Worm (Caenorhabditis elegans) whole organism, L1 larva: ENCODE measurements around the gene mdt-21.
"Not testable (repeated sequence)": the region's sequence is repeated elsewhere in the genome, so short reads cannot be mapped to it uniquely, and the experiment has no call there.

ENCODE experiments used
- C16A3.4 ChIP-seq: fragments of 150-350 bp; optimal IDR thresholded peaks from 2 replicates; lab custom pipeline; 2014; ENCODE audit warnings: missing biosample characterization, missing genetic modification characterization
- F16B12.6 ChIP-seq: fragments of 150-350 bp; optimal IDR thresholded peaks from 2 replicates; lab custom pipeline; 2014; ENCODE audit warnings: missing biosample characterization, missing genetic modification characterization
- Y116A8C.19 ChIP-seq: sonication (generic microtip); optimal IDR thresholded peaks from 2 replicates; lab custom pipeline; 2016; ENCODE audit warnings: missing compliant biosample characterization, missing genetic modification characterization, borderline replicate concordance
- aha-1 ChIP-seq: fragments of 150-350 bp; optimal IDR thresholded peaks from 2 replicates; lab custom pipeline; 2014; ENCODE audit warnings: missing biosample characterization, missing genetic modification characterization
- aly-2 ChIP-seq: fragments of 150-350 bp; optimal IDR thresholded peaks from 2 replicates; lab custom pipeline; 2014; ENCODE audit warnings: missing biosample characterization, missing genetic modification characterization
- ama-1 ChIP-seq: fragments of 150-350 bp; optimal IDR thresholded peaks from 2 replicates; lab custom pipeline; 2014
- blmp-1 ChIP-seq: fragments of 150-350 bp; optimal IDR thresholded peaks from 2 replicates; lab custom pipeline; 2014; ENCODE audit warnings: missing biosample characterization, missing genetic modification characterization
- ceh-8 ChIP-seq: fragments of 200-800 bp; sonication (Bioruptor generic); optimal IDR thresholded peaks from 2 replicates; lab custom pipeline; 2018; ENCODE audit warnings: mild to moderate bottlenecking, missing genetic modification characterization, moderate library complexity, missing compliant biosample characterization
- ceh-82 ChIP-seq, 3 experiments: fragments of 150-350 bp in 1 of 3; sonication (generic microtip) in 2 of 3; optimal IDR thresholded peaks; 2 replicates each; lab custom pipeline; 2014 to 2017; ENCODE audit warnings: missing biosample characterization in 3 of 3, missing genetic modification characterization in 3 of 3
- ceh-88 ChIP-seq: fragments of 200-800 bp; sonication (Bioruptor generic); IDR thresholded peaks from 2 replicates; pipeline ENCODE4 v1.3.6; 2022; ENCODE audit warnings: missing genetic modification characterization, missing compliant biosample characterization
- ceh-90 ChIP-seq: sonication (generic microtip); optimal IDR thresholded peaks from 2 replicates; lab custom pipeline; 2016; ENCODE audit warnings: missing genetic modification characterization, missing compliant biosample characterization
- dpl-1 ChIP-seq, 3 experiments: fragments of 150-350 bp in 2 of 3; sonication (generic microtip) in 1 of 3; optimal IDR thresholded peaks; 2 replicates each; lab custom pipeline; 2014 to 2017; ENCODE audit warnings: missing biosample characterization in 3 of 3, missing genetic modification characterization in 3 of 3, missing genetic modification reagents in 3 of 3
- dsc-1 ChIP-seq: sonication (generic microtip); optimal IDR thresholded peaks from 2 replicates; lab custom pipeline; 2016; ENCODE audit warnings: mild to moderate bottlenecking, missing genetic modification characterization, missing compliant biosample characterization
- efl-3 ChIP-seq: fragments of 200-800 bp; sonication (Bioruptor generic); optimal IDR thresholded peaks from 2 replicates; lab custom pipeline; 2018; ENCODE audit warnings: mild to moderate bottlenecking, missing genetic modification characterization, missing compliant biosample characterization
- egl-27 ChIP-seq, 2 experiments: fragments of 150-350 bp in 1 of 2; sonication (generic microtip); optimal IDR thresholded peaks; 3 replicates each; lab custom pipeline; 2017 to 2018; ENCODE audit warnings: missing biosample characterization in 2 of 2, missing genetic modification characterization in 2 of 2, missing genetic modification reagents in 2 of 2
- elt-3 ChIP-seq, 6 experiments: fragments of 150-350 bp in 1 of 6; sonication (generic microtip); optimal IDR thresholded peaks; 2 replicates each; lab custom pipeline; 2017 to 2018; ENCODE audit warnings: missing biosample characterization in 6 of 6, missing genetic modification characterization in 6 of 6, inconsistent platforms in 1 of 6
- fkh-10 ChIP-seq: sonication (generic microtip); optimal IDR thresholded peaks from 2 replicates; lab custom pipeline; 2017; ENCODE audit warnings: missing biosample characterization, missing genetic modification reagents, missing genetic modification characterization
- fkh-8 ChIP-seq: sonication (generic microtip); optimal IDR thresholded peaks from 2 replicates; lab custom pipeline; 2016; ENCODE audit warnings: mild to moderate bottlenecking, missing genetic modification characterization, missing compliant biosample characterization
- fos-1 ChIP-seq: fragments of 150-350 bp; optimal IDR thresholded peaks from 2 replicates; lab custom pipeline; 2014; ENCODE audit warnings: missing biosample characterization, missing genetic modification characterization
- irx-1 ChIP-seq: sonication (generic microtip); optimal IDR thresholded peaks from 2 replicates; lab custom pipeline; 2016; ENCODE audit warnings: missing genetic modification characterization, missing compliant biosample characterization
- lin-14 ChIP-seq: fragments of 200-800 bp; sonication (Bioruptor generic); optimal IDR thresholded peaks from 2 replicates; lab custom pipeline; 2018; ENCODE audit warnings: mild to moderate bottlenecking, missing genetic modification characterization, moderate library complexity, missing compliant biosample characterization
- lin-15B ChIP-seq: fragments of 150-350 bp; sonication (generic microtip); optimal IDR thresholded peaks from 3 replicates; lab custom pipeline; 2014; ENCODE audit warnings: missing biosample characterization, missing genetic modification characterization
- lin-35 ChIP-seq, 2 experiments: fragments of 150-350 bp; optimal IDR thresholded peaks; 2 replicates each; lab custom pipeline; 2014; ENCODE audit warnings: missing biosample characterization in 2 of 2, missing genetic modification characterization in 2 of 2, missing genetic modification reagents in 2 of 2
- lin-39 ChIP-seq: fragments of 150-350 bp; optimal IDR thresholded peaks from 2 replicates; lab custom pipeline; 2014; ENCODE audit warnings: missing biosample characterization, missing genetic modification reagents, missing genetic modification characterization
- lir-3 ChIP-seq: sonication (generic microtip); optimal IDR thresholded peaks from 2 replicates; lab custom pipeline; 2016; ENCODE audit warnings: mild to moderate bottlenecking, missing genetic modification characterization, moderate library complexity, missing compliant biosample characterization; ENCODE audit not compliant: poor library complexity
- lsy-2 ChIP-seq, 2 experiments: fragments of 150-350 bp; optimal IDR thresholded peaks; 2 replicates each; lab custom pipeline; 2014; ENCODE audit warnings: missing biosample characterization in 2 of 2, missing genetic modification characterization in 2 of 2
- mdl-1 ChIP-seq, 2 experiments: fragments of 150-350 bp; optimal IDR thresholded peaks; 2 replicates each; lab custom pipeline; 2014 to 2017; ENCODE audit warnings: missing biosample characterization in 2 of 2, missing genetic modification characterization in 2 of 2, inconsistent platforms in 1 of 2
- mep-1 ChIP-seq: fragments of 150-350 bp; optimal IDR thresholded peaks from 2 replicates; lab custom pipeline; 2014; ENCODE audit warnings: missing biosample characterization, missing genetic modification characterization
- nhr-19 ChIP-seq: fragments of 200-800 bp; sonication (Bioruptor generic); conservative IDR thresholded peaks from 2 replicates; pipeline ENCODE4 v1.3.6; 2022; ENCODE audit warnings: missing genetic modification characterization, missing compliant biosample characterization
- nhr-20 ChIP-seq: sonication (generic microtip); optimal IDR thresholded peaks from 2 replicates; lab custom pipeline; 2016; ENCODE audit warnings: mild to moderate bottlenecking, missing genetic modification characterization, missing compliant biosample characterization
- nhr-28 ChIP-seq: fragments of 150-350 bp; optimal IDR thresholded peaks from 2 replicates; lab custom pipeline; 2014; ENCODE audit warnings: missing biosample characterization, missing genetic modification characterization
- nhr-47 ChIP-seq: sonication (generic microtip); optimal IDR thresholded peaks from 2 replicates; lab custom pipeline; 2016; ENCODE audit warnings: mild to moderate bottlenecking, missing genetic modification characterization, moderate library complexity, missing compliant biosample characterization
- nhr-71 ChIP-seq: sonication (generic microtip); optimal IDR thresholded peaks from 2 replicates; lab custom pipeline; 2016; ENCODE audit warnings: mild to moderate bottlenecking, missing genetic modification characterization, moderate library complexity, missing compliant biosample characterization
- nhr-76 ChIP-seq: sonication (generic microtip); optimal IDR thresholded peaks from 2 replicates; lab custom pipeline; 2017; ENCODE audit warnings: missing biosample characterization, missing genetic modification characterization
- nhr-85 ChIP-seq: sonication (generic microtip); peaks from one replicate; lab custom pipeline; 2016; ENCODE audit warnings: missing genetic modification characterization, inconsistent platforms, missing compliant biosample characterization
- nhr-90 ChIP-seq: sonication (generic microtip); optimal IDR thresholded peaks from 2 replicates; lab custom pipeline; 2016; ENCODE audit warnings: mild to moderate bottlenecking, missing genetic modification characterization, missing compliant biosample characterization; ENCODE audit not compliant: poor library complexity
- rnt-1 ChIP-seq: sonication (generic microtip); optimal IDR thresholded peaks from 2 replicates; lab custom pipeline; 2016; ENCODE audit warnings: mild to moderate bottlenecking, missing genetic modification characterization, moderate library complexity, missing compliant biosample characterization
- skn-1 ChIP-seq: fragments of 150-350 bp; optimal IDR thresholded peaks from 2 replicates; lab custom pipeline; 2014; ENCODE audit warnings: missing biosample characterization, missing genetic modification characterization
- snpc-4 ChIP-seq: fragments of 150-350 bp; optimal IDR thresholded peaks from 2 replicates; lab custom pipeline; 2014; ENCODE audit warnings: missing biosample characterization, missing genetic modification characterization
- sup-37 ChIP-seq: fragments of 200-800 bp; sonication (Bioruptor generic); optimal IDR thresholded peaks from 2 replicates; lab custom pipeline; 2018; ENCODE audit warnings: mild to moderate bottlenecking, missing genetic modification characterization, missing compliant biosample characterization
- swsn-7 ChIP-seq: sonication (generic microtip); optimal IDR thresholded peaks from 2 replicates; lab custom pipeline; 2016; ENCODE audit warnings: missing genetic modification characterization, missing compliant biosample characterization
- tbx-2 ChIP-seq: sonication (generic microtip); optimal IDR thresholded peaks from 2 replicates; lab custom pipeline; 2016; ENCODE audit warnings: missing genetic modification characterization, missing compliant biosample characterization
- tlp-1 ChIP-seq: fragments of 150-350 bp; optimal IDR thresholded peaks from 2 replicates; lab custom pipeline; 2014; ENCODE audit warnings: missing biosample characterization, missing genetic modification characterization
- unc-30 ChIP-seq: sonication (generic microtip); optimal IDR thresholded peaks from 2 replicates; lab custom pipeline; 2017; ENCODE audit warnings: missing biosample characterization, missing genetic modification characterization
- unc-98 ChIP-seq: fragments of 200-800 bp; sonication (Bioruptor generic); IDR thresholded peaks from 2 replicates; pipeline ENCODE4 v1.3.6; 2022; ENCODE audit warnings: missing genetic modification characterization, missing compliant biosample characterization
- xbp-1 ChIP-seq: sonication (generic microtip); optimal IDR thresholded peaks from 2 replicates; lab custom pipeline; 2016; ENCODE audit warnings: missing genetic modification characterization, missing compliant biosample characterization
- zip-4 ChIP-seq: fragments of 200-800 bp; sonication (Bioruptor generic); optimal IDR thresholded peaks from 2 replicates; lab custom pipeline; 2018; ENCODE audit warnings: mild to moderate bottlenecking, missing genetic modification characterization, moderate library complexity, missing compliant biosample characterization

The mdt-21 gene

ce11 chrIII:11787376-11787775 is 10.0 kb downstream of the mdt-21 start, which contains the start of gene C24H11.1:
TSS of gene C24H11.1 (plus strand) at chrIII:11787676.
- TF ChIP-seq egl-27 (tag; optimal IDR thresholded peaks at IDR 0.05; lab: Kevin White, UChicago); nhr-28 (tag; lab: Kevin White, UChicago); fkh-10 (GFP tag; lab: Kevin White, UChicago): not testable (repeated sequence)

- TF ChIP-seq lir-3 (tag; lab: Kevin White, UChicago) = no peak
- TF ChIP-seq tlp-1 = no peak
- no peak for TF ChIP-seq efl-3 (GFP tag; lab: Kevin White, UChicago)
- TF ChIP-seq ama-1 = no peak
- TF ChIP-seq aha-1 (tag; lab: Kevin White, UChicago) = no peak
- no peak for TF ChIP-seq unc-98 (GFP tag; lab: Robert Waterston, UW)
- TF ChIP-seq lin-35 (GFP tag; optimal IDR thresholded peaks at IDR 0.05; lab: Kevin White, UChicago) = no peak
- no peak for TF ChIP-seq unc-30
- TF ChIP-seq Y116A8C.19 (tag; lab: Kevin White, UChicago) = no peak
- no peak for TF ChIP-seq ceh-90
- TF ChIP-seq lin-15B (tag; lab: Kevin White, UChicago) = no peak
- TF ChIP-seq nhr-19 (GFP tag; lab: Robert Waterston, UW) = no peak
- TF ChIP-seq blmp-1 (tag; lab: Kevin White, UChicago) = no peak
- TF ChIP-seq zip-4 = no peak
- no peak for TF ChIP-seq nhr-47 (tag; lab: Kevin White, UChicago)
- no peak for TF ChIP-seq nhr-85 (tag; lab: Kevin White, UChicago)
- no peak for TF ChIP-seq sup-37 (GFP tag; lab: Kevin White, UChicago)
These were observed 12.1 kb downstream of the mdt-21 start for ce11 chrIII:11789480-11789879.

ce11 chrIII:11792295-11793256 is 15.2 kb downstream of the mdt-21 start, which contains the start of gene C24H11.2:
TSS of gene C24H11.2 (minus strand) at chrIII:11792345.
- peak; percentile 63 for TF ChIP-seq nhr-19 (GFP tag; lab: Robert Waterston, UW)
- TF ChIP-seq elt-3 (tag; optimal IDR thresholded peaks at IDR 0.05; lab: Kevin White, UChicago) = peak in 1 of 6 experiments; percentile 29
- peak; percentile 41 to 47 (median 47) for TF ChIP-seq ceh-82 (tag; optimal IDR thresholded peaks at IDR 0.05; lab: Kevin White, UChicago)
- peak; percentile 40 for TF ChIP-seq skn-1 (tag; lab: Kevin White, UChicago)
- peak; percentile 39 for TF ChIP-seq lir-3 (tag; lab: Kevin White, UChicago)
- peak in 1 of 2 experiments; percentile 48 for TF ChIP-seq mdl-1 (tag; optimal IDR thresholded peaks at IDR 0.05; lab: Kevin White, UChicago)
- peak; percentile 17 for TF ChIP-seq lin-39
- TF ChIP-seq fkh-10 (GFP tag; lab: Kevin White, UChicago) = peak; percentile 0
- peak; percentile 11 for TF ChIP-seq nhr-76 (tag; lab: Kevin White, UChicago)
- TF ChIP-seq nhr-90 = peak; percentile 57
- TF ChIP-seq dsc-1 (tag; lab: Kevin White, UChicago) = peak; percentile 63
- peak; percentile 52 to 76 for TF ChIP-seq lsy-2 (tag; optimal IDR thresholded peaks at IDR 0.05; lab: Kevin White, UChicago)
- TF ChIP-seq tbx-2 = peak; percentile 58
- TF ChIP-seq swsn-7 (tag; lab: Kevin White, UChicago) = peak; percentile 60
- TF ChIP-seq lin-14 = peak; percentile 56
- TF ChIP-seq rnt-1 = peak; percentile 82
- peak; percentile 50 to 56 (median 55) for TF ChIP-seq dpl-1 (GFP tag; optimal IDR thresholded peaks at IDR 0.05; lab: Kevin White, UChicago)
- TF ChIP-seq nhr-71 = peak; percentile 72
- peak; percentile 14 for TF ChIP-seq ceh-8 (GFP tag; lab: Kevin White, UChicago)
- peak; percentile 62 for TF ChIP-seq xbp-1 (tag; lab: Kevin White, UChicago)
- TF ChIP-seq fkh-8 (tag; lab: Kevin White, UChicago) = peak; percentile 54
- peak; percentile 94 for TF ChIP-seq snpc-4 (tag; lab: Kevin White, UChicago)
- TF ChIP-seq C16A3.4 (tag; lab: Kevin White, UChicago) = peak; percentile 56
- TF ChIP-seq mep-1 (tag; lab: Kevin White, UChicago) = peak; percentile 74
- TF ChIP-seq lin-35 (GFP tag; optimal IDR thresholded peaks at IDR 0.05; lab: Kevin White, UChicago) = peak; percentile 46 to 72
- 0 out of 2 replicates have a peak, but pooled peaks have one; percentile 11 for TF ChIP-seq ceh-88 (GFP tag; lab: Robert Waterston, UW)
- peak; percentile 53 for TF ChIP-seq nhr-20 (tag; lab: Kevin White, UChicago)
- TF ChIP-seq aly-2 (tag; lab: Kevin White, UChicago) = peak; percentile 17
- TF ChIP-seq fos-1 (tag; lab: Kevin White, UChicago) = peak; percentile 62
- TF ChIP-seq irx-1 (tag; lab: Kevin White, UChicago) = peak; percentile 62
- peak; percentile 53 for TF ChIP-seq F16B12.6 (tag; lab: Kevin White, UChicago)
